Worm (Caenorhabditis elegans): ENCODE data around the gene C16A3.6.

DNA sequence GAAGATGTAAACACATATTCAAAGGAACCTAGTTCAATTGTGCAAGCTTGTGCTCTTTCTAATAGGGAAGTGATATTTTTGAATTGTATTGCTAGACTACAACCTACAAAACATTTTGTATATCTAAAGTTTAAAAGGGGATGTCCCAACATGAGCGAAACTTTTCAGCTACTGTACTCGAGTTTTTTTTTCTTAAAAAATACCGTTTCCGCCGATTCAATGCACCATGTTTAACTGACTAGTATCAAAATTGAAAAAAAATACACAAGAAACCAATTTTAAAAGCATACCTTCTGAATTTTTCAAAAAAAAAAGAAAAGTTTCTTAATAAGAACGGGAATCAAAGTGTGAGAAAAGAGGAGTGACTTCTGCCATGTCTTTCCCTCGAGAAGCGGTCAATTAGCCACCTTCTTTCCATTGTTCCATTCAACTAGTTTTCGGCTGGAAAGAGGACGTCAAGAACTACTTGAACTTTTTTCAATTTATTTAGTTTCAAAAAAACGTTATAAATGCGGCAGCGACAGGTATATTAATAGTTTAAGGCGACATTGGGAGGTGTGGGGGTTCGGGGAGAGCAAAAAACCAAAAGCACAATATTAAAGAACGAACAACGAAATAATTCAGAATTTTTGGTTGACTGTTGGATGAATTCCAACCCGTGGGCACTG lies 36.4 kb downstream of the C16A3.6 start, which contains the start of gene nas-4:
- TF ChIP-seq ztf-1 (GFP tag; conservative IDR thresholded peaks at IDR 0.05) (no peak), unc-62 (GFP tag; optimal IDR thresholded peaks at IDR 0.05) (no peak), nhr-77 (tag; optimal IDR thresholded peaks at IDR 0.05) (no peak), nhr-12 (tag; optimal IDR thresholded peaks at IDR 0.05) (no peak)
